Worm (Caenorhabditis elegans) whole organism, L2 larva: Measurements from ENCODE around the gene R12B2.3.

Experiments used
- C34F6.9 ChIP-seq: fragments of 150-350 bp; optimal IDR thresholded peaks from 2 replicates; lab custom pipeline; 2014; ENCODE audit warnings: missing biosample characterization, missing genetic modification characterization
- F13H6.1 ChIP-seq: sonication (generic microtip); optimal IDR thresholded peaks from 2 replicates; lab custom pipeline; 2016; ENCODE audit warnings: missing genetic modification characterization, missing compliant biosample characterization
- R02D3.7 ChIP-seq: fragments of 150-350 bp; optimal IDR thresholded peaks from 2 replicates; lab custom pipeline; 2014; ENCODE audit warnings: missing biosample characterization, missing genetic modification characterization
- ZK546.5 ChIP-seq: sonication (generic microtip); optimal IDR thresholded peaks from 2 replicates; lab custom pipeline; 2017; ENCODE audit warnings: missing biosample characterization, missing genetic modification characterization
- alr-1 ChIP-seq: fragments of 150-350 bp; optimal IDR thresholded peaks from 2 replicates; lab custom pipeline; 2014; ENCODE audit warnings: missing biosample characterization, missing genetic modification characterization
- aly-2 ChIP-seq: fragments of 150-350 bp; optimal IDR thresholded peaks from 2 replicates; lab custom pipeline; 2014; ENCODE audit warnings: missing biosample characterization, missing genetic modification characterization
- blmp-1 ChIP-seq: sonication (generic microtip); optimal IDR thresholded peaks from 2 replicates; lab custom pipeline; 2017; ENCODE audit warnings: missing genetic modification characterization, mild to moderate bottlenecking, missing compliant biosample characterization, antibody characterized with exemption, moderate library complexity; ENCODE audit not compliant: insufficient read depth
- ceh-16 ChIP-seq: fragments of 150-350 bp; optimal IDR thresholded peaks from 2 replicates; lab custom pipeline; 2014; ENCODE audit warnings: missing biosample characterization, missing genetic modification characterization
- ceh-82 ChIP-seq: fragments of 150-350 bp; optimal IDR thresholded peaks from 2 replicates; lab custom pipeline; 2014; ENCODE audit warnings: missing biosample characterization, missing genetic modification characterization
- crh-2 ChIP-seq: sonication (generic microtip); optimal IDR thresholded peaks from 2 replicates; lab custom pipeline; 2017; ENCODE audit warnings: missing biosample characterization, missing genetic modification characterization
- dmd-4 ChIP-seq: sonication (generic microtip); optimal IDR thresholded peaks from 2 replicates; lab custom pipeline; 2017; ENCODE audit warnings: missing biosample characterization, missing genetic modification characterization
- egl-27 ChIP-seq: sonication (generic microtip); optimal IDR thresholded peaks from 3 replicates; lab custom pipeline; 2017; ENCODE audit warnings: missing biosample characterization, missing genetic modification reagents, missing genetic modification characterization
- elt-1 ChIP-seq: fragments of 150-350 bp; optimal IDR thresholded peaks from 2 replicates; lab custom pipeline; 2014; ENCODE audit warnings: missing biosample characterization, missing genetic modification characterization
- elt-3 ChIP-seq: sonication (generic microtip); optimal IDR thresholded peaks from 2 replicates; lab custom pipeline; 2017; ENCODE audit warnings: missing biosample characterization, missing genetic modification characterization
- fos-1 ChIP-seq: fragments of 150-350 bp; optimal IDR thresholded peaks from 2 replicates; lab custom pipeline; 2014; ENCODE audit warnings: missing biosample characterization, missing genetic modification characterization
- lin-11 ChIP-seq: fragments of 150-350 bp; sonication (generic microtip); optimal IDR thresholded peaks from 2 replicates; lab custom pipeline; 2014; ENCODE audit warnings: missing biosample characterization, missing genetic modification characterization, inconsistent platforms, mixed read lengths
- lin-13 ChIP-seq: fragments of 150-350 bp; optimal IDR thresholded peaks from 2 replicates; lab custom pipeline; 2014; ENCODE audit warnings: missing biosample characterization, missing genetic modification reagents, missing genetic modification characterization
- lin-39 ChIP-seq: fragments of 150-350 bp; optimal IDR thresholded peaks from 2 replicates; lab custom pipeline; 2014; ENCODE audit warnings: missing biosample characterization, missing genetic modification reagents, missing genetic modification characterization
- lsy-2 ChIP-seq, 2 experiments: fragments of 150-350 bp in 1 of 2; sonication (generic microtip) in 1 of 2; optimal IDR thresholded peaks; 2 replicates each; lab custom pipeline; 2014 to 2017; ENCODE audit warnings: missing biosample characterization in 2 of 2, missing genetic modification characterization in 2 of 2
- mab-5 ChIP-seq: fragments of 150-350 bp; optimal IDR thresholded peaks from 2 replicates; lab custom pipeline; 2014; ENCODE audit warnings: missing biosample characterization, missing genetic modification characterization
- mbf-1 ChIP-seq: sonication (generic microtip); optimal IDR thresholded peaks from 2 replicates; lab custom pipeline; 2017; ENCODE audit warnings: missing biosample characterization, missing genetic modification characterization
- nhr-11 ChIP-seq: fragments of 150-350 bp; optimal IDR thresholded peaks from 2 replicates; lab custom pipeline; 2014; ENCODE audit warnings: missing biosample characterization, missing genetic modification characterization
- nhr-12 ChIP-seq: fragments of 150-350 bp; optimal IDR thresholded peaks from 2 replicates; lab custom pipeline; 2014; ENCODE audit warnings: missing biosample characterization, missing genetic modification characterization
- nhr-129 ChIP-seq: fragments of 150-350 bp; optimal IDR thresholded peaks from 2 replicates; lab custom pipeline; 2014; ENCODE audit warnings: missing biosample characterization, missing genetic modification characterization
- nhr-21 ChIP-seq: fragments of 150-350 bp; optimal IDR thresholded peaks from 2 replicates; lab custom pipeline; 2014; ENCODE audit warnings: missing biosample characterization, missing genetic modification characterization
- nhr-23 ChIP-seq: fragments of 150-350 bp; optimal IDR thresholded peaks from 2 replicates; lab custom pipeline; 2014; ENCODE audit warnings: missing biosample characterization, missing genetic modification reagents, missing genetic modification characterization
- nhr-25 ChIP-seq: fragments of 150-350 bp; sonication (generic microtip); optimal IDR thresholded peaks from 3 replicates; lab custom pipeline; 2014; ENCODE audit warnings: missing biosample characterization, missing genetic modification characterization
- nhr-6 ChIP-seq: fragments of 150-350 bp; optimal IDR thresholded peaks from 2 replicates; lab custom pipeline; 2014; ENCODE audit warnings: missing biosample characterization, missing genetic modification characterization
- nhr-77 ChIP-seq: fragments of 150-350 bp; optimal IDR thresholded peaks from 2 replicates; lab custom pipeline; 2014; ENCODE audit warnings: missing biosample characterization, missing genetic modification characterization
- peb-1 ChIP-seq: fragments of 150-350 bp; optimal IDR thresholded peaks from 2 replicates; lab custom pipeline; 2014; ENCODE audit warnings: missing biosample characterization, missing genetic modification characterization
- sem-4 ChIP-seq: fragments of 150-350 bp; optimal IDR thresholded peaks from 2 replicates; lab custom pipeline; 2014; ENCODE audit warnings: missing biosample characterization, missing genetic modification reagents, missing genetic modification characterization
- skn-1 ChIP-seq: sonication (generic microtip); optimal IDR thresholded peaks from 2 replicates; lab custom pipeline; 2017; ENCODE audit warnings: missing biosample characterization, missing genetic modification characterization
- sma-3 ChIP-seq: sonication (generic microtip); optimal IDR thresholded peaks from 2 replicates; lab custom pipeline; 2016; ENCODE audit warnings: missing genetic modification reagents, missing genetic modification characterization, missing compliant biosample characterization
- sma-9 ChIP-seq, 2 experiments: fragments of 150-350 bp in 1 of 2; sonication (generic microtip) in 1 of 2; optimal IDR thresholded peaks; 2 replicates each; lab custom pipeline; 2014 to 2016; ENCODE audit warnings: missing genetic modification characterization in 2 of 2, mild to moderate bottlenecking in 1 of 2, missing biosample characterization in 1 of 2, missing compliant biosample characterization in 1 of 2, missing genetic modification reagents in 1 of 2, moderate library complexity in 1 of 2
- snpc-4 ChIP-seq: fragments of 150-350 bp; optimal IDR thresholded peaks from 2 replicates; lab custom pipeline; 2014; ENCODE audit warnings: missing biosample characterization, missing genetic modification characterization
- unc-39 ChIP-seq: fragments of 150-350 bp; optimal IDR thresholded peaks from 2 replicates; lab custom pipeline; 2014; ENCODE audit warnings: missing biosample characterization, missing genetic modification characterization
- unc-55 ChIP-seq: fragments of 150-350 bp; sonication (generic microtip); optimal IDR thresholded peaks from 3 replicates; lab custom pipeline; 2014; ENCODE audit warnings: missing biosample characterization, missing genetic modification reagents, missing genetic modification characterization
- unc-62 ChIP-seq: fragments of 150-350 bp; optimal IDR thresholded peaks from 2 replicates; lab custom pipeline; 2014; ENCODE audit warnings: missing biosample characterization, missing genetic modification reagents, missing genetic modification characterization
- zag-1 ChIP-seq: fragments of 150-350 bp; optimal IDR thresholded peaks from 2 replicates; lab custom pipeline; 2014; ENCODE audit warnings: missing biosample characterization, missing genetic modification characterization
- ztf-4 ChIP-seq: fragments of 150-350 bp; optimal IDR thresholded peaks from 2 replicates; lab custom pipeline; 2014; ENCODE audit warnings: missing biosample characterization, missing genetic modification characterization

The R12B2.3 gene

DNA sequence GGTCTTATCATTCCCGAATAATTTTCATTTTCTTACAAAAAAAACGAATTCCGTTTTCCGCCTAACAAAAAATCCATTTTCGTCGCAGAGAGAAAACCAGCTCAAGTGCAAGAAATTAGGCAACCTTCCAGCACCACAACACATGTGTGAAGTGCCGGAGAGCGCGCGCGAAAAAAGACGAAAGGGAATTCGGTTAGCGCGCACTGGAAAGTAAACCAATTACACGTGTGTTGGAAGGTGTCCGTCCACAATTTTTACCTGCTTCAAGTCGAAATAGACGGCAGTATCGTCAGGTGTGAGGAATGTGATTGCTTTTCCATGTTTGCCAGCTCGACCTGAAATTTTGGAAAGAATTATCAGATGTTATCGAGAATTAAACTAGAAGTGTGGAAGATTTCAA is 29.3 kb downstream of the R12B2.3 start:
- TF ChIP-seq R02D3.7 (no peak), lin-13 (GFP tag; lab: Kevin White, UChicago) (no peak), dmd-4 (tag; lab: Kevin White, UChicago) (no peak), unc-62 (GFP tag; lab: Kevin White, UChicago) (no peak), nhr-77 (no peak), lsy-2 (tag; optimal IDR thresholded peaks at IDR 0.05; lab: Kevin White, UChicago) (no peak), C34F6.9 (tag; lab: Kevin White, UChicago) (no peak), ztf-4 (tag; lab: Kevin White, UChicago) (no peak), nhr-129 (tag; lab: Kevin White, UChicago) (no peak), nhr-6 (tag; lab: Kevin White, UChicago) (no peak), nhr-23 (tag; lab: Kevin White, UChicago) (no peak), mbf-1 (tag; lab: Kevin White, UChicago) (no peak), elt-3 (tag; lab: Kevin White, UChicago) (no peak), nhr-25 (no peak), unc-55 (no peak), sma-9 (GFP tag; optimal IDR thresholded peaks at IDR 0.05; lab: Kevin White, UChicago) (no peak), sma-9 (tag; optimal IDR thresholded peaks at IDR 0.05; lab: Kevin White, UChicago) (no peak), peb-1 (tag; lab: Kevin White, UChicago) (no peak)

DNA sequence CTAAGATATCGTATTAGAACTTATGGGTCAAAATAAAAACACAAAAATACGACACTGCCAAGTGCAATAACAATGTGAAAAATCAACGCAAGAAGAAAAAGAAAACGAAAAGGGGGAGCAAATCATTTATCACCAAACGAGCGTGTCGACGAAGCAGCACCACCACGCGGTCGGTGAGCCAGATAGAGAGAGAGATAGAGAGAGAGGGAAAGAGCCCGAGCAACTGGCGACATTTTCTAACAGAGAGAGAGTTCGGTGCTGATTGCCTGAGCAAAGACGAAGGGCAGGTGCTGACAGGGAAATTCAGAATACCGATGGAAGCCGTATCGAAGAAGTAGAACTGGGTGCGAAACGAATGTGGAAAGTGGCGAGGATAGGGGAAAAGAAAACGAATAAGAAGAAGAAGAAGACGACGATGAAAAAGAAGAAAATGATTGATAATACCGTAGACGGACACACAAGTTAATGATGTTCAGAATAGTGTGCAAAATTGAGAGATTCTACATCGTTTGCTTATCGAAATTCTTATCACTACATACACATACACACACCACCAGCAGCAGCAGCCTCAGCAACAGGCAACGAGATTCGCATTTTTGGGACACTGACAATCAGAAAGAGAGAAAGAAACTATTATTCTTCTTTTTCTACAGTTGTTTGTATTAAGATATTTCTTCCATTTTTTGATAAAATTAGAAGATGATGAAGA is 29.9 kb downstream of the R12B2.3 start:
- TF ChIP-seq sma-9 (GFP tag; optimal IDR thresholded peaks at IDR 0.05; lab: Kevin White, UChicago), result peak; percentile 48
- no peak for TF ChIP-seq sma-9 (tag; optimal IDR thresholded peaks at IDR 0.05; lab: Kevin White, UChicago)
- no peak for TF ChIP-seq peb-1 (tag; lab: Kevin White, UChicago)
- TF ChIP-seq snpc-4, result no peak
- peak; percentile 39 for TF ChIP-seq sma-3 (GFP tag; lab: Kevin White, UChicago)
- peak; percentile 50 for TF ChIP-seq ztf-4 (tag; lab: Kevin White, UChicago)
- TF ChIP-seq F13H6.1 (tag; lab: Kevin White, UChicago), result peak; percentile 23
- peak; percentile 52 for TF ChIP-seq nhr-21 (tag; lab: Kevin White, UChicago)
- peak; percentile 85 for TF ChIP-seq fos-1 (tag; lab: Kevin White, UChicago)
- TF ChIP-seq nhr-129 (tag; lab: Kevin White, UChicago), result peak; percentile 38
- TF ChIP-seq unc-55, result no peak
- no peak for TF ChIP-seq lin-39 (tag; lab: Kevin White, UChicago)
- TF ChIP-seq blmp-1 (tag; lab: Kevin White, UChicago), result peak; percentile 37
- peak; percentile 57 for TF ChIP-seq crh-2

DNA sequence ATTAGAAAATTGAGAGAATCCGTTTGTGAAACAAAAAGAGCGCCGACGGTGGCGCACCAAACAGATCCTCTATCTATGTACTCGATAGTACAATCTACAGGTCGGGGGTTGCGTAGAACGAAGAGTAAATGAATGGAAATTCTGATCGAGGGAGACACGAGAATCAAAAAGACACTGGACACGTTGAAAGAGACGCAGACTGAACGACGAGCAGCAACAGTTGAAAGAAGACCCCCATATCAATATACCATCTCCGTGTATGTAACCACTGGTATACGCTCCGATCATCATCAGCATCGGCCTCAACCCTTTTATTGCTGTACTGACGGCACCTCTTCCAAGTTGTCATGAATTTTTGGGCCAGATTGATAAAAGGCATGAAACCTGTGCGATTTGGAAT is 30.9 kb downstream of the R12B2.3 start:
- TF ChIP-seq nhr-25, result peak; percentile 5
- TF ChIP-seq fos-1 (tag; lab: Kevin White, UChicago), result no peak
- peak; percentile 79 for TF ChIP-seq elt-1 (tag; lab: Kevin White, UChicago)
- TF ChIP-seq sma-3 (GFP tag; lab: Kevin White, UChicago), result no peak
- no peak for TF ChIP-seq sem-4 (tag; lab: Kevin White, UChicago)
- TF ChIP-seq egl-27 (tag; lab: Kevin White, UChicago), result no peak
- TF ChIP-seq sma-9 (GFP tag; optimal IDR thresholded peaks at IDR 0.05; lab: Kevin White, UChicago), result peak; percentile 55
- TF ChIP-seq sma-9 (tag; optimal IDR thresholded peaks at IDR 0.05; lab: Kevin White, UChicago), result no peak
- no peak for TF ChIP-seq nhr-21 (tag; lab: Kevin White, UChicago)
- TF ChIP-seq crh-2, result peak; percentile 21
- TF ChIP-seq alr-1, result no peak
- TF ChIP-seq nhr-129 (tag; lab: Kevin White, UChicago), result peak; percentile 9
- TF ChIP-seq unc-39 (tag; lab: Kevin White, UChicago), result no peak
- peak; percentile 29 for TF ChIP-seq ceh-16 (tag; lab: Kevin White, UChicago)
- no peak for TF ChIP-seq blmp-1 (tag; lab: Kevin White, UChicago)

DNA sequence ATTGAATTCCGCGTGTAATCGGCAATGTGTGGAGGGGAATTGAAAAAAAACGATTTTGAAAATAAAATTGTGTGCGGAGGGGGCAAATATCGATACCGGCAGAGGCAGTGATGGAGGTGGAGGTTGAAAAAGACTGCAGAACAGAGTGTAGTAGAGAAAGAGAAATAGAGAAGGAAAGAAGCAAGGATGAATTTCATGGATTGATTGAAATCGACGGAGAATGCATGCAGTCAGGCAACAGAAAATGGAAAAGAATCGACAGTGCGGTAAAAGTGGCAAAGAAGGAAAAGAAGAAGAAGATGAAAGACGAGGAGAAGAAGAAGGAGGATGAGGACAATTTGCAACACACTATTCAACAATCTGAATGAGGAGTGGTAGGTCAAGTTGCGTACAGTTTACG is 31.4 kb downstream of the R12B2.3 start, which contains the start of gene W04D12.1:
TSS of gene W04D12.1 (plus strand) at position 111 of the 400 bp plus-strand sequence.
- TF ChIP-seq mab-5, result no peak
- no peak for TF ChIP-seq ceh-82 (tag; lab: Kevin White, UChicago)
- TF ChIP-seq unc-62 (GFP tag; lab: Kevin White, UChicago), result no peak
- TF ChIP-seq elt-1 (tag; lab: Kevin White, UChicago), result no peak
- no peak for TF ChIP-seq dmd-4 (tag; lab: Kevin White, UChicago)
- TF ChIP-seq lin-39 (tag; lab: Kevin White, UChicago), result no peak
- TF ChIP-seq ztf-4 (tag; lab: Kevin White, UChicago), result no peak
- TF ChIP-seq nhr-77, result no peak
- TF ChIP-seq nhr-6 (tag; lab: Kevin White, UChicago), result no peak
- no peak for TF ChIP-seq nhr-23 (tag; lab: Kevin White, UChicago)
- no peak for TF ChIP-seq sma-3 (GFP tag; lab: Kevin White, UChicago)
- TF ChIP-seq nhr-12, result no peak
- TF ChIP-seq egl-27 (tag; lab: Kevin White, UChicago), result peak; percentile 23
- TF ChIP-seq ceh-16 (tag; lab: Kevin White, UChicago), result no peak
- no peak for TF ChIP-seq nhr-21 (tag; lab: Kevin White, UChicago)
- no peak for TF ChIP-seq F13H6.1 (tag; lab: Kevin White, UChicago)
- no peak for TF ChIP-seq lin-11
- no peak for TF ChIP-seq mbf-1 (tag; lab: Kevin White, UChicago)
- no peak for TF ChIP-seq zag-1 (tag; lab: Kevin White, UChicago)
- peak; percentile 2 for TF ChIP-seq nhr-25
- no peak for TF ChIP-seq nhr-11
- TF ChIP-seq ZK546.5 (tag; lab: Kevin White, UChicago), result no peak
- no peak for TF ChIP-seq sem-4 (tag; lab: Kevin White, UChicago)
- TF ChIP-seq lsy-2 (tag; optimal IDR thresholded peaks at IDR 0.05; lab: Kevin White, UChicago), result no peak
- no peak for TF ChIP-seq alr-1
- TF ChIP-seq aly-2 (tag; lab: Kevin White, UChicago), result no peak
- TF ChIP-seq nhr-129 (tag; lab: Kevin White, UChicago), result no peak
- TF ChIP-seq lin-13 (GFP tag; lab: Kevin White, UChicago), result no peak
- TF ChIP-seq blmp-1 (tag; lab: Kevin White, UChicago), result peak; percentile 3
- no peak for TF ChIP-seq snpc-4
- TF ChIP-seq sma-9 (GFP tag; optimal IDR thresholded peaks at IDR 0.05; lab: Kevin White, UChicago), result peak; percentile 17
- no peak for TF ChIP-seq sma-9 (tag; optimal IDR thresholded peaks at IDR 0.05; lab: Kevin White, UChicago)
- no peak for TF ChIP-seq skn-1 (tag; lab: Kevin White, UChicago)
